Worm (Caenorhabditis elegans): Measurements from ENCODE around the gene srw-142.
"Not testable (repeated sequence)": the region's sequence is repeated elsewhere in the genome, so short reads cannot be mapped to it uniquely, and the experiment has no call there.

srw-142 gene

DNA sequence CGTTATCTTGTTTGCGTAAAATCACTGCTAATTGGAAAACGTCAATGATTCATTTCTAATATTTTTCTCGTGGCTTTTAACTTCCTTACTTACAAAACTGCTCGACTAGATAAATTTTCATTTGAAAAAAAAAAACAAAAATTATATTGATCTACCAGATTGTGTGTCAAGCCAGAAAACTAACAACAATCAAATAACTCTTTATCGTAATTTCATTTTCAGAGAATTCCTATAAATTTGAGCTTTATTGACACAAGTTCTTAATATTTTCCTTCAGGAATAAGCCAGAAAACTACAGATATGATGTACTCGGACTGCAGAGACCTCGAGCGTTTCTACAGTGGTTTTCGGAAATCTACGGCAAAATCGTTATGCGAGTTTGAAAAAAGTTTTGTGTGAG, 18.2 kb upstream of the srw-142 start, which contains the start of gene srw-124:
srw-124 (plus strand) TSS at position 301 of the 400 bp plus-strand sequence.
- TF ChIP-seq ceh-9 (tag; optimal IDR thresholded peaks at IDR 0.05): no peak
- no peak for TF ChIP-seq lin-11 (tag; optimal IDR thresholded peaks at IDR 0.05)
- no peak for TF ChIP-seq nhr-11 (tag; optimal IDR thresholded peaks at IDR 0.05)
- TF ChIP-seq ceh-48 (tag; optimal IDR thresholded peaks at IDR 0.05): no peak
- no peak for TF ChIP-seq sdc-2 (tag; optimal IDR thresholded peaks at IDR 0.05)
- no peak for TF ChIP-seq unc-86 (tag; optimal IDR thresholded peaks at IDR 0.05)

DNA sequence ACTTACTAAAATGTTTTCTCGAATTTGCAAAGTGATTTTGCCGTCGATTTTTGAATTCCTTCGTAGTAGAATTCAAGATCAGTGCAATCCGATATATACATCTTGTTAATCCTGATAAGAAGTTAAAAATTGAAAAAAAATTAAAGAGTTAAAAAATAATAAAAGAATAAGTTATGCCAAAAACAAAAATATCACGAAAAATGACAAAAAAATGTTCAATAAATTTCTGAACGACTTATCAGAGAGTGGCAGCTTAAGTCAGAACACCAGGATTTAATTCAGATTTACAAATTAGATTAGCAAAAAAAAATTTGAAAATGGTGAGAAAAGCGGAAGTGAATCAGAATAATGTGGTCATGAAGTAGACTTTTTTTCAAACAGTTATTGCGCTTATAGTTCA, 17.2 kb upstream of the srw-142 start, which contains the start of gene srw-123:
srw-123 (minus strand) TSS at position 101 of the 400 bp plus-strand sequence.
- not testable (repeated sequence) for TF ChIP-seq K09A11.1 (tag; optimal IDR thresholded peaks at IDR 0.05; ENCODE audit: insufficient read depth); ceh-30 (tag; optimal IDR thresholded peaks at IDR 0.05); tbx-2 (tag; optimal IDR thresholded peaks at IDR 0.05)

DNA sequence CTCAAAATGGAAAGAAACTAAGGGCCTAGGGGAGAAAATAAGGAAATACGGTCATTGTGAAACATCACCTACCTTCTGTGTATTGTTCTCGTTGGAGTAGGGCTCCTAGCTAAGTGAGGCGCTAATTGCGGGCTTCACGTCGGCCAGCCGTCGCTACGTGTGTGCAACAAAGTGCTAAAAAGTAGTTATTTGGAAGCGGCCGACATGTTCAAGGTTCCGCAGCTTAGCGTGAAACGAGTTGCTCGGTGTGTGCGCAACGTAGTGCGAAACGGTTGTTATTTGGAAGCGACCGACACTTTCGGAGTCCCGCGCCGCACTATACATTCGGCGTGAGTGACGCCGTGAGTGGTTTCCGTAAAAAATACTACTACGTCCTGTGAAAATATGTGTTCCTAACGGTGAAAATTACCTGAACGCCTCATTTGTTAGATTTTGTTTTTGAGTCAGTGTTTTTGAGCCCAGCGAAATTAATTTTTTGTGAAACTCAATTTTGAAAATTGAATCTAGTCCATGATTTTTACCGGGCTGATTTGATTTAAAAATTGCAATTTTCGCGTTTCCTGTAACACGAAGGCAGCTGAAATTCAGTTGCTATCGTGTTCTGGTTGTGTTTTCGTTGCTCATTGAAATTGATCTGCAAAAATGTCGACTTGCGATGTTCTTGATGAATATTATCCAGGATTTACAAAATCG, 13.4 kb upstream of the srw-142 start, which contains the start of gene srw-129:
srw-129 (plus strand) TSS at position 643 of the 693 bp plus-strand sequence.
- TF ChIP-seq sox-4 (tag; optimal IDR thresholded peaks at IDR 0.05) (no peak), ceh-45 (GFP tag; IDR thresholded peaks at IDR 0.05) (no peak), nhr-232 (tag; optimal IDR thresholded peaks at IDR 0.05) (no peak), odd-2 (tag; optimal IDR thresholded peaks at IDR 0.05) (no peak), pros-1 (tag; optimal IDR thresholded peaks at IDR 0.05) (no peak), pqm-1 (tag; optimal IDR thresholded peaks at IDR 0.05) (no peak), pax-1 (tag; optimal IDR thresholded peaks at IDR 0.05) (no peak), ceh-6 (GFP tag; optimal IDR thresholded peaks at IDR 0.05) (no peak), ceh-48 (tag; optimal IDR thresholded peaks at IDR 0.05) (no peak), ceh-30 (tag; optimal IDR thresholded peaks at IDR 0.05) (no peak), dve-1 (tag; optimal IDR thresholded peaks at IDR 0.05) (no peak), C08G9.2 (tag; optimal IDR thresholded peaks at IDR 0.05) (no peak), pha-4 (tag; optimal IDR thresholded peaks at IDR 0.05) (no peak), ceh-9 (tag; optimal IDR thresholded peaks at IDR 0.05) (no peak), K09A11.1 (tag; optimal IDR thresholded peaks at IDR 0.05; ENCODE audit: insufficient read depth) (no peak), nhr-11 (tag; optimal IDR thresholded peaks at IDR 0.05) (no peak), zip-5 (tag; optimal IDR thresholded peaks at IDR 0.05) (no peak), elt-4 (tag; optimal IDR thresholded peaks at IDR 0.05) (no peak), unc-42 (tag; optimal IDR thresholded peaks at IDR 0.05) (no peak), ceh-18 (tag; optimal IDR thresholded peaks at IDR 0.05) (no peak)

DNA sequence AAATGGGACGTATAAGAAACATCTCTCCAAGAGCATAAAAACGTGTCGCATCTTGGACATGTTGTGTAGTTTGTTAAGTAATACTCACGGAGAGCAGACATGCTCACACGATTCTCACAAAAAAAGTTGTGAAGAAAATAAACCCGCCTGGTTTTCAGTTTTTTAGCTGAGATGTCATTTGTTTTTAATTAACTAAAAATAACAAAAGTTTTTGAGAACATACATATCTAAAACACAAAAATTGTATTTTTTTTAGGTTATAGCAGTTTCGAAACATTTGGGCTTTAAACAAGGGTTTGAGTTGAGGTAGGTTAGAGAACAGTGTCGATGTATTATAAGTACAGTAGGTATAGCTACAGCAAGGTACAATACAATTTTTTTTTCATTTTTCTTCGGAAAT, 6.7 kb upstream of the srw-142 start, which contains the start of gene srh-88:
srh-88 (minus strand) TSS at position 101 of the 400 bp plus-strand sequence.
- no peak for TF ChIP-seq sox-4 (tag; optimal IDR thresholded peaks at IDR 0.05)
- no peak for TF ChIP-seq che-1 (tag; optimal IDR thresholded peaks at IDR 0.05)
- TF ChIP-seq zip-5 (tag; optimal IDR thresholded peaks at IDR 0.05): no peak
- TF ChIP-seq elt-4 (tag; optimal IDR thresholded peaks at IDR 0.05): no peak
- TF ChIP-seq ceh-30 (tag; optimal IDR thresholded peaks at IDR 0.05): no peak
- TF ChIP-seq ttx-3 (tag; optimal IDR thresholded peaks at IDR 0.05): no peak
- no peak for TF ChIP-seq pha-2 (tag; optimal IDR thresholded peaks at IDR 0.05)

DNA sequence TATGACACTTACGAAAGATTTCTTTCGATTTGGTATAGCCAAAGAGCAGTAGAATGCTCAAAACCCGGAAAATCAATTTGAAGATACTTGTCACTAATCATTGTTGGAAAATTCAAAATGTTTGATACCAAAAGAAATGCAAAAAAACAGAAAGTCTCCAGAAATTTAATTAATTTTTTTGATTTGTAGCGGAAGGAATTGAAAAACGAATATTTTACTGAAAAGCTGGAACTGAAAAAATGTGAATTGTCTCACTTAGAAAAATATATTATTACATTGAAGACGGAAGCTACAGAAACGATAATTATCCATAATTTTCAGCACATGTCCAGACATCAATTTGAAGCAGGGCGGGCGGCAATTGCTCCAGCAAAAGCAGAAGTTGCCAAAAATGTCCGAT, 4.9 kb upstream of the srw-142 start, which contains the start of gene srw-138:
srw-138 (minus strand) TSS at position 101 of the 400 bp plus-strand sequence.
- TF ChIP-seq pat-9 (tag; optimal IDR thresholded peaks at IDR 0.05): no peak
- TF ChIP-seq unc-3 (GFP tag; conservative IDR thresholded peaks at IDR 0.05): no peak
- TF ChIP-seq unc-3 (tag; optimal IDR thresholded peaks at IDR 0.05): no peak
- no peak for TF ChIP-seq K09A11.1 (tag; optimal IDR thresholded peaks at IDR 0.05; ENCODE audit: insufficient read depth)
- no peak for TF ChIP-seq pros-1 (tag; optimal IDR thresholded peaks at IDR 0.05)
- TF ChIP-seq dve-1 (tag; optimal IDR thresholded peaks at IDR 0.05): no peak
- no peak for TF ChIP-seq zip-5 (tag; optimal IDR thresholded peaks at IDR 0.05)
- no peak for TF ChIP-seq hlh-8 (tag; optimal IDR thresholded peaks at IDR 0.05)
- TF ChIP-seq ref-2 (tag; optimal IDR thresholded peaks at IDR 0.05): no peak
- no peak for TF ChIP-seq dmd-4 (tag; optimal IDR thresholded peaks at IDR 0.05; ENCODE audit: borderline replicate concordance)
- TF ChIP-seq F13H6.1 (tag; optimal IDR thresholded peaks at IDR 0.05): no peak
- no peak for TF ChIP-seq ceh-45 (GFP tag; IDR thresholded peaks at IDR 0.05)
- no peak for TF ChIP-seq elt-4 (tag; optimal IDR thresholded peaks at IDR 0.05)
- TF ChIP-seq Y22D7AL.16 (tag; optimal IDR thresholded peaks at IDR 0.05): no peak
- TF ChIP-seq ets-4 (tag; optimal IDR thresholded peaks at IDR 0.05): no peak
- no peak for TF ChIP-seq C08G9.2 (tag; optimal IDR thresholded peaks at IDR 0.05)
- TF ChIP-seq ceh-19 (GFP tag; optimal IDR thresholded peaks at IDR 0.05): no peak
- TF ChIP-seq ceh-34 (tag; optimal IDR thresholded peaks at IDR 0.05): no peak
- TF ChIP-seq pha-2 (tag; optimal IDR thresholded peaks at IDR 0.05): no peak
